Fruit fly (Drosophila melanogaster): ENCODE measurements around the gene Pmi.

DNA sequence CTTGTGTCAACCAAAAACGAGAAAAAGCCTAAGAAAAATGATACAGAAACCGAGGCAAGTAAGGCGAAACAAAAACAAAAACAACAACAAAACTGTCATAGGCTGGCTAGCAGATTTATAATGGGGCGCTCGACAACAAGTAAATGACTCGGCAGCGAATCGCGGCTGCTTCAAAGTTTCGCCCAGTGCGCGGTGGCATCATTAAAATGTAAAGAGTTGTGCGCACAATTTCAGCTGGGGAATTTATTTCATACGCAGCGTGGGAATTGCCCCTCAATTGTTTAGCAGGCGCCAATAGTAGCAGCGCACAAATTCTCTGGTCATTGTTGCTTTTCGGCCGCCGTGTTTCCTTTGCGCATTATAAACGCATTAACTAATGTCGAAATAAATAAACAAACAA is 52.0 kb downstream of the Pmi start:
- TF ChIP-seq cyc (GFP tag; optimal IDR thresholded peaks at IDR 0.05) (no peak), Hr4 (GFP tag; optimal IDR thresholded peaks at IDR 0.05) (no peak)

Measured in whole organism, prepupa.